Worm (Caenorhabditis elegans): Measurements from ENCODE around the gene gpdh-2.

DNA sequence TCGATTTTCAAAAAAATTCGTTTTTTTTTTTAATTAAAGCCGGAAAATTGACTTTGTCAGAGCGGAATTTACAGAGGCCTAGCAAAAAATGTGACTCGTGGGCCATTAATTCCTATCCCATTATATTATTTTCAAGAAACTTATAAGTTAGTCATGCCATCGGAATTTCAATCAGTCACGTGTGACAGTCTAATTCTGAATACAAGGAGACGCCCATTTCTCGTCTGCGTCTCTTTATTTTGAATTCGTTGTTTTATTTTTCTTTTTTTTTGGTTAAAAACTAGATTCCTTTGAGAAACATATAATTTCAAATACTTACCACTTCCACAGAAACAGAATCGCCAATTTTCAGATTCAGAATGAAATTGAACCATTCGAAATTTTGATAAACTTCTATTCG, 49.8 kb upstream of the gpdh-2 start:
- TF ChIP-seq nhr-90 (tag; optimal IDR thresholded peaks at IDR 0.05; ENCODE audit: poor library complexity) (peak; percentile 25), nhr-77 (tag; optimal IDR thresholded peaks at IDR 0.05) (no peak), F16B12.6 (tag; optimal IDR thresholded peaks at IDR 0.05) (no peak), C04F5.9 (tag; optimal IDR thresholded peaks at IDR 0.05) (no peak), lin-39 (tag; optimal IDR thresholded peaks at IDR 0.05) (no peak), aly-2 (tag; optimal IDR thresholded peaks at IDR 0.05) (no peak), jun-1 (tag; optimal IDR thresholded peaks at IDR 0.05) (no peak), dpl-1 (GFP tag; optimal IDR thresholded peaks at IDR 0.05) (peak in 1 of 3 experiments; percentile 16), ztf-11 (tag; optimal IDR thresholded peaks at IDR 0.05) (no peak)
